Fruit fly (Drosophila melanogaster): ENCODE results near the gene Atg8a.

Atg8a gene

dm6 chrX:10775690-10776089 lies 7.6 kb upstream of the Atg8a start (continued):
- no peak for TF ChIP-seq CG8281 (tag; optimal IDR thresholded peaks at IDR 0.05)
- peak; percentile 27 for TF ChIP-seq CG12391 (tag; optimal IDR thresholded peaks at IDR 0.05)
- TF ChIP-seq Dbx (GFP tag; IDR thresholded peaks at IDR 0.05), result no peak
- TF ChIP-seq pho (GFP tag; optimal IDR thresholded peaks at IDR 0.05), result no peak
- TF ChIP-seq NFAT (GFP tag; IDR thresholded peaks at IDR 0.05), result no peak
- TF ChIP-seq CG10543 (GFP tag; optimal IDR thresholded peaks at IDR 0.05), result no peak
- peak; percentile 28; the same call in 1 of the 2 replicates for TF ChIP-seq gsb (GFP tag; IDR thresholded peaks at IDR 0.05)
- peak; percentile 38 for TF ChIP-seq PHDP (tag; optimal IDR thresholded peaks at IDR 0.05)
- TF ChIP-seq pnt (GFP tag; optimal IDR thresholded peaks at IDR 0.05), result peak; percentile 45
- peak; percentile 32; the same call in 1 of the 2 replicates for TF ChIP-seq CG4730 (GFP tag; IDR thresholded peaks at IDR 0.05)
- no peak for TF ChIP-seq sd (tag; optimal IDR thresholded peaks at IDR 0.05)
- no peak for TF ChIP-seq B-H2 (GFP tag; optimal IDR thresholded peaks at IDR 0.05)
- no peak for TF ChIP-seq C15 (GFP tag; IDR thresholded peaks at IDR 0.05)
- no peak for TF ChIP-seq CG18764 (GFP tag; optimal IDR thresholded peaks at IDR 0.05)
- no peak for TF ChIP-seq Gsc (GFP tag; IDR thresholded peaks at IDR 0.05)
- TF ChIP-seq Lim3 (GFP tag; IDR thresholded peaks at IDR 0.05), result no peak
- TF ChIP-seq CG7786 (GFP tag; optimal IDR thresholded peaks at IDR 0.05), result peak; percentile 2
- no peak for TF ChIP-seq jing (GFP tag; optimal IDR thresholded peaks at IDR 0.05)
- TF ChIP-seq CG17385 (GFP tag; optimal IDR thresholded peaks at IDR 0.05), result peak; percentile 46
- peak; percentile 20 for TF ChIP-seq CG1647 (GFP tag; optimal IDR thresholded peaks at IDR 0.05)
- no peak for TF ChIP-seq fd64A (GFP tag; optimal IDR thresholded peaks at IDR 0.05)
- TF ChIP-seq Xrp1 (GFP tag; IDR thresholded peaks at IDR 0.05), result peak; percentile 44; the same call in 1 of the 2 replicates
- TF ChIP-seq ewg (GFP tag; optimal IDR thresholded peaks at IDR 0.05), result no peak
- peak; percentile 24 for TF ChIP-seq caup (GFP tag; optimal IDR thresholded peaks at IDR 0.05; ENCODE audit: severe bottlenecking)
- peak; percentile 38; the same call in 2 of the 3 replicates for TF ChIP-seq tgo (GFP tag; IDR thresholded peaks at IDR 0.05)
- no peak for TF ChIP-seq pum (GFP tag; optimal IDR thresholded peaks at IDR 0.05)
- peak; percentile 58; the same call in 1 of the 3 replicates for TF ChIP-seq CG11456 (GFP tag; IDR thresholded peaks at IDR 0.05)
- TF ChIP-seq da (GFP tag; optimal IDR thresholded peaks at IDR 0.05), result no peak
- no peak for TF ChIP-seq al (GFP tag; IDR thresholded peaks at IDR 0.05)
- peak; percentile 44 for TF ChIP-seq CG3281 (GFP tag; optimal IDR thresholded peaks at IDR 0.05)
- TF ChIP-seq peb (GFP tag; IDR thresholded peaks at IDR 0.05), result no peak
- TF ChIP-seq Chrac-16 (GFP tag; optimal IDR thresholded peaks at IDR 0.05), result no peak
- TF ChIP-seq tap (tag; optimal IDR thresholded peaks at IDR 0.05), result peak; percentile 45
- TF ChIP-seq CG10565 (GFP tag; optimal IDR thresholded peaks at IDR 0.05), result no peak
- TF ChIP-seq twi (tag; optimal IDR thresholded peaks at IDR 0.05), result no peak
- peak; percentile 66 for TF ChIP-seq sens (GFP tag)
- TF ChIP-seq Stat92E (GFP tag; optimal IDR thresholded peaks at IDR 0.05), result no peak
- no peak for TF ChIP-seq bbx (GFP tag; IDR thresholded peaks at IDR 0.05; ENCODE audit: partially characterized antibody)
- no peak for TF ChIP-seq D (optimal IDR thresholded peaks at IDR 0.05)
- TF ChIP-seq D (GFP tag; optimal IDR thresholded peaks at IDR 0.05), result no peak
- no peak for TF ChIP-seq CG33557 (GFP tag; optimal IDR thresholded peaks at IDR 0.05)
- TF ChIP-seq Hsf (GFP tag; optimal IDR thresholded peaks at IDR 0.05), result no peak
- no peak for TF ChIP-seq sug (tag; optimal IDR thresholded peaks at IDR 0.05)
- 0 out of 2 replicates have a peak, but pooled peaks have one; percentile 29 for TF ChIP-seq danr (GFP tag; IDR thresholded peaks at IDR 0.05)
- no peak for TF ChIP-seq aop (GFP tag; IDR thresholded peaks at IDR 0.05)
- no peak for TF ChIP-seq hkb (optimal IDR thresholded peaks at IDR 0.05)
- peak; percentile 71 for TF ChIP-seq hkb (GFP tag; IDR thresholded peaks at IDR 0.05)
- TF ChIP-seq CG42726 (GFP tag; IDR thresholded peaks at IDR 0.05; ENCODE audit: partially characterized antibody), result no peak
- no peak for TF ChIP-seq BEAF-32 (GFP tag; optimal IDR thresholded peaks at IDR 0.05)
- TF ChIP-seq croc (GFP tag; conservative IDR thresholded peaks at IDR 0.05), result no peak
- TF ChIP-seq Pdp1 (GFP tag; optimal IDR thresholded peaks at IDR 0.05), result peak in 1 of 2 experiments; percentile 23
- TF ChIP-seq Neu2 (GFP tag; optimal IDR thresholded peaks at IDR 0.05; ENCODE audit: borderline replicate concordance), result no peak
